Worm (Caenorhabditis elegans): Measurements from ENCODE around the gene Y53C12A.10.
"Not testable (repeated sequence)": the region's sequence is repeated elsewhere in the genome, so short reads cannot be mapped to it uniquely, and the experiment has no call there.

Y53C12A.10 gene

DNA sequence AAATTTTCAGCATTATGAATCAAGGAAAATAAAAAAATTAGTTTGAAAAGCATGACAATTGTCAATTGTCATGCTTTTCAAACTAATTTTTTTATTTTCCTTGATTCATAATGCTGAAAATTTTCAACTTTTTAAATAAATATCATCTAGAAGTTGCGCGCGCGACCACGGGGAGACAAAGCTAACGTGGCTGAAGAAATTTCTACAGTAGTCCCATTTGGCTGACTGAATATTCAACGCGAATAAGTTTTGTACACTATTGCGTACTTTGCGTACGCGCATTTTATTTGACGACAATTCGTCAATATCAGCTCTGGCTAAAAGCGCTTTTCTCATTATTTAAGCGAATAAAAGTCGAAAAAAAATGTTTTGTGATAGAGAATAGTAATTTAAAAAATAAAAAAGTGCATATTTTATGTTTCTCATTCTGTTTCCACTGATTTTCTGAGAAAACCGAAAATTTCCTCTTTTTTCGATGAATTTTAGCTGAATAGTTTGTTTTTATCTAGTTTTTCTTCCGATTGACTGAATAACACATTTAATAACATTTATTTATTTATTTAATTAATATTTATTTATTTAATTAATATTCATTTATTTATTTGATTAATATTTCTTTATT lies 14.1 kb upstream of the Y53C12A.10 start, which contains the start of gene Y53C12A.11:
Gene Y53C12A.11, minus strand, starts transcription at position 68 of the 622 bp plus-strand sequence.
- not testable (repeated sequence) for TF ChIP-seq lin-13 (tag; optimal IDR thresholded peaks at IDR 0.05); tbx-8 (GFP tag; optimal IDR thresholded peaks at IDR 0.05); nhr-76 (tag; optimal IDR thresholded peaks at IDR 0.05)

DNA sequence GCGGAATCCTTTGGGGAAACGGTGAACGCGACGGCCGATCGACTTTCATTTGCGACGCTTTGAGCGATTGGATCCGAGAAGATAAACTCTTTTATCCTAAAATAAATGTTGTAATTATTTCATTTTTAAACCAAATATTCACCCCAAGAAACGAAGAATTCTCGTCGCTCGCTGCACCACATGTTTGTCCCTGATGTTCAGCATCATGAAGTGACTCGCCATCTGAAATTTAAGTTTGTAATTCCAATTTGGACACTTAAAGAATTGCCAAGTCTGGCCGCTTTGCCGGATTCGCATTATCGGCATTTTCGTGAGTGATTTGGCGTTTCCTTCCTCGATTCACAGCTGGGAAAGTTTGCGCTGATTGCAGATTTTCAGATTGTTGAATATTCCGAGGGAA lies 13.3 kb upstream of the Y53C12A.10 start, which contains the start of gene Y53C12A.6:
Gene Y53C12A.6, minus strand, starts transcription at position 101 of the 400 bp plus-strand sequence.
- TF ChIP-seq nhr-12 (tag; optimal IDR thresholded peaks at IDR 0.05) (no peak), unc-120 (tag; optimal IDR thresholded peaks at IDR 0.05; ENCODE audit: poor library complexity, severe bottlenecking) (no peak), lsy-2 (tag; optimal IDR thresholded peaks at IDR 0.05) (no peak), flh-1 (GFP tag; optimal IDR thresholded peaks at IDR 0.05) (no peak)

DNA sequence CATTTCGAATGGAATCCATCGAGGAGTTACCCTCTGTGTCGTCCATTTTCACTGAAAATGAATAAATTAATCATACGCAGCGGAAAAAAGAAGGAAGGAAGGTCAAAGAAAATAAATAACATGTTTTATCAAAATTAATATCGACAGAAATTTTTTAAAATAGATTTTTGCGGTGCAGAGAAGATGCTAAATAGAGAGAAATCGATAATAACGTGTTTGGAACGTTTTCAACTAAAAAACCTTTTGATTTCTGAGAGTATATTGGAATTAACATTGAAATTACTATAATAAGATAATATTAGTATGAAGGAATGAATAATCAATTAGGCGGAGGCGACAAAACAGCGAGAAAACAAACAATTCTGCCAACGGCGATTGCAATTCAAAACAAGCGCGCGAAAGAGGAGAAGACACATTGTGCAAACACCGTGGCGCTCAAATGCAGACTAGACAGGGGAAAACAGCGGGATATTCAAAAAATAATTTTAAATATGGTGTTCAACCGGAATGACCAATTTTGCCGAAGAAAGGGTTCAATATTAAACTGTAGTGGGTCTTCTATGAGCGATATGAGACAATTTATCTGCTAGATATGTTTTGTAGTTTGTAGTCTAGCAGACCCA lies 11.9 kb upstream of the Y53C12A.10 start, which contains the start of gene wee-1.3:
Gene wee-1.3, minus strand, starts transcription at position 51 of the 623 bp plus-strand sequence.
- TF ChIP-seq mep-1 (tag; optimal IDR thresholded peaks at IDR 0.05) (peak; percentile 75), ces-1 (GFP tag; optimal IDR thresholded peaks at IDR 0.05) (peak; percentile 58), ceh-39 (tag; optimal IDR thresholded peaks at IDR 0.05) (peak; percentile 45), pha-4 (tag; optimal IDR thresholded peaks at IDR 0.05) (peak; percentile 78), mls-2 (tag; optimal IDR thresholded peaks at IDR 0.05) (peak; percentile 47), ztf-11 (tag; optimal IDR thresholded peaks at IDR 0.05) (no peak), nhr-237 (tag; optimal IDR thresholded peaks at IDR 0.05) (peak; percentile 79), lin-13 (tag; optimal IDR thresholded peaks at IDR 0.05) (peak; percentile 80), lin-32 (GFP tag; optimal IDR thresholded peaks at IDR 0.05) (no peak), M03D4.4 (tag; optimal IDR thresholded peaks at IDR 0.05) (no peak), unc-120 (tag; optimal IDR thresholded peaks at IDR 0.05; ENCODE audit: poor library complexity, severe bottlenecking) (peak; percentile 51), ceh-43 (GFP tag; optimal IDR thresholded peaks at IDR 0.05) (no peak), drap-1 (GFP tag; optimal IDR thresholded peaks at IDR 0.05) (peak; percentile 48), lsy-2 (tag; optimal IDR thresholded peaks at IDR 0.05) (peak; percentile 89), hlh-1 (tag; optimal IDR thresholded peaks at IDR 0.05) (peak; percentile 20), nhr-76 (tag; optimal IDR thresholded peaks at IDR 0.05) (no peak), sem-2 (GFP tag; optimal IDR thresholded peaks at IDR 0.05) (no peak)

DNA sequence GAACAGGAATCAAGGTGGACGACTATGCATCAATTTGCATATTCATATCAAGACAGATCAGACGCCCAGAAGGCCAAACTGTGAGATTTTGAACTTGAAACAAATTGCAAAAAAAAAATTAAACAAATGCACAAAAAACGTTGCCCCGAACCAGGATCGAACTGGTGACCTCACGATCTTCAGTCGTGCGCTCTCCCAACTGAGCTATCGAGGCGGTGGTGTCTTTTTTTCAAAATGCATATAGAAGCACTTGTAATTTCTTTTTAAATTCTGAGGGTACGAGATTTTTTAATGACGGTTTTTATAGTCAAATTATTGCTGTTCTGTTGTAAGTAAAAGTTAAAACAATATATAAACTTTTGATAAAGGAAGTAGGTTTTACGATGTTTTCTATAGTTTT lies 8.4 kb upstream of the Y53C12A.10 start:
- TF ChIP-seq unc-62 (GFP tag; optimal IDR thresholded peaks at IDR 0.05) (no peak), elt-3 (tag; optimal IDR thresholded peaks at IDR 0.05) (no peak), ceh-83 (GFP tag; optimal IDR thresholded peaks at IDR 0.05) (peak; percentile 55), lsy-2 (tag; optimal IDR thresholded peaks at IDR 0.05) (no peak), tbx-8 (GFP tag; optimal IDR thresholded peaks at IDR 0.05) (no peak), zip-8 (tag; optimal IDR thresholded peaks at IDR 0.05) (no peak)

DNA sequence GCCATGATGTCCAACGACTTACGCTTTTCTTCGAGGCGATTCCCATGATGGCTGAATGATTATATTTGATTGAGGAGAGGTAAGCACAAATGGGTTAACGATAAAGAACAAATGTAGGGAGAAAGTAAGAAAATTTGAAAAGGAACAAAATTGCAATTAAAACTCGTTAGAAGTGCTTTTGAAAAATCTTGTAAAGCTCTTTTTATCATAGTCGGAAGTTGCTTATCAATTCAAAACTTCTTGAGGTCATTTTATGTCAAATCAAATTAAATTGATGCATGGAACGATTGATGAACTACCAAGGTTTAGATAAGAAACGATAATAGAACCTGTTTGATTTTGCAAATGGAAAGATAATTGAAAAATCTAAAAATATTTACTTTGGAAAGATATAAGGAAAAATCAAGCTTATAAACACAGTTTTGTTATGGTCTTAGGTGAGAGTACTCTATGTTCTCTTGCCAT lies 4.2 kb upstream of the Y53C12A.10 start, which contains the start of gene glt-5:
Gene glt-5, minus strand, starts transcription at position 51 of the 465 bp plus-strand sequence.
- TF ChIP-seq unc-62 (GFP tag; optimal IDR thresholded peaks at IDR 0.05) = no peak
- no peak for TF ChIP-seq nhr-237 (tag; optimal IDR thresholded peaks at IDR 0.05)

DNA sequence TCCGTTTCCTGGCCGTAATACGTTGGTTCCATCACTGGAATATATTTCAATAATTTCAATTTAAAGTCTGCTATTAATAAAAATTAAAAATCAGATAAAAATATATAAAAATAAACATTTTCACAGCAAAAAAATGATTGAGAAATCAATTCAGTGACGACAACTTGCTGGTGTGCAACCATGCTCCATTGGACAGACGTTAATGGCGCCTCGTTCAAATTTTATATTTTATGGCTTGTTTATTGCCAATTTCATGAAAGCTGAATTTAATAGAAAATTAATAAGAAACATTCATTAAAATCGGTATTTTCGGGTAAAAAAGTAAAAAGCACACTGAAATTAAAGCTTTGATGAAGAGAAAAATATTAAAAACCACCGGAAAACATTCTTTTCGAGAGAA lies 1.6 kb upstream of the Y53C12A.10 start, which contains the start of gene Y53C12A.3:
Gene Y53C12A.3, minus strand, starts transcription at position 34 of the 400 bp plus-strand sequence.
- TF ChIP-seq blmp-1 (tag; optimal IDR thresholded peaks at IDR 0.05) = no peak
- TF ChIP-seq lsy-2 (tag; optimal IDR thresholded peaks at IDR 0.05) = peak; percentile 51
- TF ChIP-seq sptf-1 (tag; optimal IDR thresholded peaks at IDR 0.05) = no peak
- peak; percentile 31 for TF ChIP-seq mep-1 (tag; optimal IDR thresholded peaks at IDR 0.05)
- no peak for TF ChIP-seq mls-2 (tag; optimal IDR thresholded peaks at IDR 0.05)
- peak; percentile 11 for TF ChIP-seq nhr-2 (tag; optimal IDR thresholded peaks at IDR 0.05)
- no peak for TF ChIP-seq drap-1 (GFP tag; optimal IDR thresholded peaks at IDR 0.05)
- peak; percentile 29 for TF ChIP-seq ces-1 (GFP tag; optimal IDR thresholded peaks at IDR 0.05)
- TF ChIP-seq nhr-237 (tag; optimal IDR thresholded peaks at IDR 0.05) = peak; percentile 43
